Worm (Caenorhabditis elegans) whole organism, late embryonic: ENCODE results near the gene vha-18.

Source experiments
- T23F11.4 ChIP-seq: fragments of 200-800 bp; sonication (Bioruptor generic); optimal IDR thresholded peaks from 2 replicates; lab custom pipeline; 2018; ENCODE audit warnings: mild to moderate bottlenecking, missing genetic modification characterization, missing compliant biosample characterization
- ama-1 ChIP-seq: fragments of 150-350 bp; optimal IDR thresholded peaks from 2 replicates; lab custom pipeline; 2014
- ceh-14 ChIP-seq: sonication (generic microtip); optimal IDR thresholded peaks from 2 replicates; lab custom pipeline; 2016; ENCODE audit warnings: missing genotype, missing genetic modification characterization, missing compliant biosample characterization
- ceh-2 ChIP-seq: sonication (generic microtip); optimal IDR thresholded peaks from 2 replicates; lab custom pipeline; 2016; ENCODE audit warnings: missing genotype, missing genetic modification characterization, missing compliant biosample characterization
- ceh-31 ChIP-seq: sonication (generic microtip); optimal IDR thresholded peaks from 2 replicates; lab custom pipeline; 2016; ENCODE audit warnings: missing genetic modification characterization, missing compliant biosample characterization
- dve-1 ChIP-seq: sonication (generic microtip); optimal IDR thresholded peaks from 2 replicates; lab custom pipeline; 2017; ENCODE audit warnings: antibody characterized with exemption, mild to moderate bottlenecking, missing genetic modification characterization, missing compliant biosample characterization
- elt-2 ChIP-seq: sonication (generic microtip); optimal IDR thresholded peaks from 2 replicates; lab custom pipeline; 2016; ENCODE audit warnings: missing genetic modification reagents, missing genetic modification characterization, missing compliant biosample characterization
- fax-1 ChIP-seq: sonication (generic microtip); optimal IDR thresholded peaks from 2 replicates; lab custom pipeline; 2016; ENCODE audit warnings: missing genotype, missing genetic modification characterization, missing compliant biosample characterization
- fkh-10 ChIP-seq: fragments of 150-350 bp; optimal IDR thresholded peaks from 2 replicates; lab custom pipeline; 2014; ENCODE audit warnings: missing biosample characterization, missing genetic modification reagents, missing genetic modification characterization
- hlh-30 ChIP-seq: sonication (generic microtip); optimal IDR thresholded peaks from 2 replicates; lab custom pipeline; 2017; ENCODE audit warnings: antibody characterized with exemption, missing genetic modification characterization, missing compliant biosample characterization; ENCODE audit not compliant: insufficient read depth
- nfya-1 ChIP-seq: sonication (generic microtip); optimal IDR thresholded peaks from 2 replicates; lab custom pipeline; 2017; ENCODE audit warnings: missing genetic modification characterization, mild to moderate bottlenecking, missing compliant biosample characterization, antibody characterized with exemption, moderate library complexity
- nhr-11 ChIP-seq: fragments of 150-350 bp; optimal IDR thresholded peaks from 2 replicates; lab custom pipeline; 2014; ENCODE audit warnings: missing biosample characterization, missing genetic modification characterization
- ref-2 ChIP-seq: sonication (generic microtip); optimal IDR thresholded peaks from 2 replicates; lab custom pipeline; 2016; ENCODE audit warnings: missing genetic modification characterization, missing compliant biosample characterization
- unc-3 ChIP-seq, 2 experiments: fragments of 200-800 bp in 1 of 2; sonication (Bioruptor generic) in 1 of 2; sonication (generic microtip) in 1 of 2; conservative IDR thresholded peaks in 1 of 2; optimal IDR thresholded peaks in 1 of 2; 2 replicates each; pipeline versions ENCODE4 v1.3.6 to Lab custom; 2016 to 2022; ENCODE audit warnings: missing compliant biosample characterization in 2 of 2, missing genetic modification characterization in 2 of 2, missing genetic modification reagents in 1 of 2

ce11 chrV:8414036-8414728 is 900 bp upstream of the vha-18 start, which contains the start of gene pos-1:
- TF ChIP-seq hlh-30 (tag; lab: Kevin White, UChicago) (no peak), ceh-31 (tag; lab: Kevin White, UChicago) (no peak), nhr-11 (tag; lab: Kevin White, UChicago) (no peak), unc-3 (GFP tag; conservative IDR thresholded peaks at IDR 0.05; lab: Robert Waterston, UW) (no peak), unc-3 (tag; optimal IDR thresholded peaks at IDR 0.05; lab: Kevin White, UChicago) (no peak), fax-1 (tag; lab: Kevin White, UChicago) (no peak), dve-1 (tag; lab: Kevin White, UChicago) (no peak), ama-1 (lab: Kevin White, UChicago) (no peak), elt-2 (tag; lab: Kevin White, UChicago) (no peak), ceh-14 (tag; lab: Kevin White, UChicago) (no peak), ref-2 (tag; lab: Kevin White, UChicago) (no peak), fkh-10 (GFP tag; lab: Kevin White, UChicago) (no peak), ceh-2 (tag; lab: Kevin White, UChicago) (no peak), T23F11.4 (GFP tag; lab: Kevin White, UChicago) (no peak), nfya-1 (tag; lab: Kevin White, UChicago) (no peak)
